Worm (Caenorhabditis elegans): ENCODE results near the gene nspa-9.

DNA sequence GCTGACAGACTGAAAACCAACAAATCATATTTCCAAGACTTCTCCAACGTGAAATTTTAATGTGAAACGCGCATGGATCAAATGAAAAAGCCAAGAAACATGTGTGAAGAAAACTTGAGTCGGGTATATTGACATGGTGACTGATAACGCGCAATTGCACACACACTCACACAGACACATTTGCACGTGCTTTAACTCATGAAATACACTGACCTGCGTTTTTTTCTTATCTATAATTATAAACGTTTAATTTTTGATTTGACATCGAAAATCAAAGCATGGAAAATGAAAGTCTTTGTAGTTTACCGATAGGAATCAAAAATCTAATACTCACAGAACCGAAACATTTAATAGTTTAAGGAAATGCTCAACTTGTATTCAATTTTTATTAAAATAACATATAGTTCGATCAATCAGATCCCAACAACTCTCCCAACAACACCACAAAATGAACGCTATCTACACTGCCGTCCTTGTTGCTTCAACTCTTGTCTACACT, at the start of gene nspa-9:
- TF ChIP-seq elt-1 (tag; optimal IDR thresholded peaks at IDR 0.05) (no peak), nhr-25 (tag; optimal IDR thresholded peaks at IDR 0.05) (no peak), nhr-12 (tag; optimal IDR thresholded peaks at IDR 0.05) (no peak), fos-1 (tag; optimal IDR thresholded peaks at IDR 0.05) (no peak), nhr-43 (tag; optimal IDR thresholded peaks at IDR 0.05; ENCODE audit: poor library complexity, severe bottlenecking) (no peak), ceh-82 (tag; optimal IDR thresholded peaks at IDR 0.05) (no peak), ama-1 (optimal IDR thresholded peaks at IDR 0.05) (no peak), elt-3 (tag; optimal IDR thresholded peaks at IDR 0.05) (no peak), snpc-4 (tag; optimal IDR thresholded peaks at IDR 0.05) (no peak), nhr-237 (tag; optimal IDR thresholded peaks at IDR 0.05) (no peak), unc-39 (tag; optimal IDR thresholded peaks at IDR 0.05) (no peak), fkh-2 (tag; optimal IDR thresholded peaks at IDR 0.05) (no peak), lsy-12 (tag; optimal IDR thresholded peaks at IDR 0.05) (no peak)
